In the genomic region with DNA sequence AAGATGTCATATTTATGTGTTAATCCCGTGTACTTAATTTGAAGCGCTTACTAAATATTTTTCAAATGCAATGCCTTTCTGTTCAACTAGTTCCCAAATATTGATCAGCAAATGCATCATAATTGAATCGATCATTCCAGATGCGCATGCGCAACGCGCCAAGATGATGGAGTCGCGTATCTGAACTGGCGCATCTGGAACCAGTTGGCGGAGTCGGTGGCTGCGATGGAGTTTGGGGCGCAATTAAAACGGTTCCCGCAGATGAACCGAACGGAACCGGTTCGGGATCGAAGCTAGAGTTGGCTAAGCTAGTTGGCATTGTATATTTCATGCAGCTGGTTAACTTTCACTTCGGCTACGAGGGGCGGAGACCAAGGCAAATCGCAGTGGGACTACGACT, we compare ENCODE assay signal across 2 fruit fly cellular contexts.
TF ChIP-seq lines count a peak whose summit lies in the region.

Gene CalpC, plus strand, starts transcription at position 292 of the 400 bp plus-strand sequence.

- no peak for TF ChIP-seq CTCF in whole organism, embryonic (GFP tag; optimal IDR thresholded peaks at IDR 0.05; lab: Kevin White, UChicago)

TF ChIP-seq in whole organism, embryonic, 481 proteins besides CTCF, POLR2A, EP300 and RAD21 (continues in another document):
- no peak for TF ChIP-seq sr (GFP tag; IDR thresholded peaks at IDR 0.05; lab: Robert Waterston, UW)
- TF ChIP-seq eve (GFP tag; optimal IDR thresholded peaks at IDR 0.05; lab: Kevin White, UChicago), result no peak
- TF ChIP-seq klu (GFP tag; IDR thresholded peaks at IDR 0.05; lab: Robert Waterston, UW), result no peak
- TF ChIP-seq p53 (GFP tag; optimal IDR thresholded peaks at IDR 0.05; lab: Kevin White, UChicago), result no peak
- no peak for TF ChIP-seq B-H2 (GFP tag; optimal IDR thresholded peaks at IDR 0.05; lab: Kevin White, UChicago)
- peak; percentile 3 for TF ChIP-seq CG2116 (GFP tag; optimal IDR thresholded peaks at IDR 0.05; lab: Kevin White, UChicago)
- no peak for TF ChIP-seq NfI (GFP tag; optimal IDR thresholded peaks at IDR 0.05; lab: Kevin White, UChicago)
- TF ChIP-seq pzg (GFP tag; optimal IDR thresholded peaks at IDR 0.05; lab: Kevin White, UChicago), result peak; percentile 22
- TF ChIP-seq Dref (GFP tag; IDR thresholded peaks at IDR 0.05; lab: Robert Waterston, UW), result peak; percentile 36; the same call in 1 of the 2 replicates
- 0 out of 2 replicates have a peak, but pooled peaks have one; percentile 40 for TF ChIP-seq bbx (GFP tag; IDR thresholded peaks at IDR 0.05; lab: Robert Waterston, UW; ENCODE audit: partially characterized antibody)
- TF ChIP-seq Kr (GFP tag; optimal IDR thresholded peaks at IDR 0.05; lab: Kevin White, UChicago), result no peak
- no peak for TF ChIP-seq jing (GFP tag; optimal IDR thresholded peaks at IDR 0.05; lab: Kevin White, UChicago)
- TF ChIP-seq kah (GFP tag; optimal IDR thresholded peaks at IDR 0.05; lab: Kevin White, UChicago), result no peak
- peak; percentile 31 for TF ChIP-seq BEAF-32 (GFP tag; optimal IDR thresholded peaks at IDR 0.05; lab: Kevin White, UChicago)
- TF ChIP-seq Nf-YC (tag; optimal IDR thresholded peaks at IDR 0.05; lab: Kevin White, UChicago), result no peak
- peak; percentile 34 for TF ChIP-seq Dp (GFP tag; optimal IDR thresholded peaks at IDR 0.05; lab: Kevin White, UChicago)
- no peak for TF ChIP-seq grn (GFP tag; optimal IDR thresholded peaks at IDR 0.05; lab: Kevin White, UChicago)
- no peak for TF ChIP-seq bab2 (GFP tag; optimal IDR thresholded peaks at IDR 0.05; lab: Kevin White, UChicago)
- TF ChIP-seq aop (GFP tag; IDR thresholded peaks at IDR 0.05; lab: Robert Waterston, UW), result no peak
- TF ChIP-seq CG30020 (tag; optimal IDR thresholded peaks at IDR 0.05; lab: Kevin White, UChicago), result peak; percentile 9
- no peak for TF ChIP-seq h (optimal IDR thresholded peaks at IDR 0.05; lab: Kevin White, UChicago)
- TF ChIP-seq CG13287 (GFP tag; IDR thresholded peaks at IDR 0.05; lab: Robert Waterston, UW; ENCODE audit: partially characterized antibody), result 0 out of 2 replicates have a peak, but pooled peaks have one; percentile 15
- TF ChIP-seq ci (GFP tag; IDR thresholded peaks at IDR 0.05; lab: Robert Waterston, UW), result no peak
- no peak for TF ChIP-seq jigr1 (GFP tag; IDR thresholded peaks at IDR 0.05; lab: Robert Waterston, UW)
- TF ChIP-seq CG15269 (tag; optimal IDR thresholded peaks at IDR 0.05; lab: Kevin White, UChicago), result no peak
- TF ChIP-seq CG10959 (GFP tag; IDR thresholded peaks at IDR 0.05; lab: Robert Waterston, UW), result no peak
- no peak for TF ChIP-seq sens-2 (GFP tag; IDR thresholded peaks at IDR 0.05; lab: Robert Waterston, UW)
- peak; percentile 46 for TF ChIP-seq CG12769 (tag; optimal IDR thresholded peaks at IDR 0.05; lab: Kevin White, UChicago)
- TF ChIP-seq CG11085 (GFP tag; IDR thresholded peaks at IDR 0.05; lab: Robert Waterston, UW), result no peak
- no peak for TF ChIP-seq CG3847 (GFP tag; IDR thresholded peaks at IDR 0.05; lab: Robert Waterston, UW)
- 0 out of 2 replicates have a peak, but pooled peaks have one; percentile 15 for TF ChIP-seq vvl (GFP tag; IDR thresholded peaks at IDR 0.05; lab: Robert Waterston, UW)
- no peak for TF ChIP-seq CG11695 (GFP tag; IDR thresholded peaks at IDR 0.05; lab: Robert Waterston, UW)
- TF ChIP-seq emc (GFP tag; optimal IDR thresholded peaks at IDR 0.05; lab: Kevin White, UChicago), result no peak
- no peak for TF ChIP-seq lmd (GFP tag; IDR thresholded peaks at IDR 0.05; lab: Robert Waterston, UW)
- no peak for TF ChIP-seq CG6654 (GFP tag; optimal IDR thresholded peaks at IDR 0.05; lab: Kevin White, UChicago)
- no peak for TF ChIP-seq sug (tag; optimal IDR thresholded peaks at IDR 0.05; lab: Kevin White, UChicago)
- TF ChIP-seq CG13424 (tag; optimal IDR thresholded peaks at IDR 0.05; lab: Kevin White, UChicago), result no peak
- TF ChIP-seq Hr51 (GFP tag; optimal IDR thresholded peaks at IDR 0.05; lab: Kevin White, UChicago), result no peak
- no peak for TF ChIP-seq CG12659 (GFP tag; optimal IDR thresholded peaks at IDR 0.05; lab: Kevin White, UChicago)
- TF ChIP-seq CG7372 (GFP tag; IDR thresholded peaks at IDR 0.05; lab: Robert Waterston, UW), result no peak
- TF ChIP-seq CG15514 (GFP tag; optimal IDR thresholded peaks at IDR 0.05; lab: Kevin White, UChicago), result peak; percentile 98
- peak; percentile 17; the same call in 1 of the 2 replicates for TF ChIP-seq MBD-R2 (GFP tag; IDR thresholded peaks at IDR 0.05; lab: Robert Waterston, UW)
- TF ChIP-seq CG1603 (tag; optimal IDR thresholded peaks at IDR 0.05; lab: Kevin White, UChicago), result peak; percentile 33
- TF ChIP-seq kni (GFP tag; optimal IDR thresholded peaks at IDR 0.05; lab: Kevin White, UChicago), result no peak

TF ChIP-seq in whole organism, prepupa, 60 proteins besides CTCF, POLR2A, EP300 and RAD21:
- TF ChIP-seq ss (GFP tag; optimal IDR thresholded peaks at IDR 0.05; lab: Kevin White, UChicago), result peak; percentile 13 to 45
- TF ChIP-seq CG1621 (tag; optimal IDR thresholded peaks at IDR 0.05; lab: Kevin White, UChicago), result peak; percentile 48
- TF ChIP-seq CG7368 (GFP tag; optimal IDR thresholded peaks at IDR 0.05; lab: Kevin White, UChicago), result no peak
TF ChIP-seq in whole organism, prepupa: peak in this region for 2.

Comparison
In these comparisons a context has a peak if more than half of its experiments do, and no peak if none do; other contexts are left out.
1. Of the 7 proteins assayed by ChIP-seq in both whole organism, embryonic and whole organism, prepupa: peak only in whole organism, embryonic: Blimp-1; only in whole organism, prepupa: none; in both: none; in neither: 6.